Worm (Caenorhabditis elegans) whole organism, L2 larva: ENCODE data around the gene C32D5.14.

Experiments used
- F13H6.1 ChIP-seq: sonication (generic microtip); optimal IDR thresholded peaks from 2 replicates; lab custom pipeline; 2016; ENCODE audit warnings: missing genetic modification characterization, missing compliant biosample characterization
- R02D3.7 ChIP-seq: fragments of 150-350 bp; optimal IDR thresholded peaks from 2 replicates; lab custom pipeline; 2014; ENCODE audit warnings: missing biosample characterization, missing genetic modification characterization
- ZK546.5 ChIP-seq: sonication (generic microtip); optimal IDR thresholded peaks from 2 replicates; lab custom pipeline; 2017; ENCODE audit warnings: missing biosample characterization, missing genetic modification characterization
- aly-2 ChIP-seq: fragments of 150-350 bp; optimal IDR thresholded peaks from 2 replicates; lab custom pipeline; 2014; ENCODE audit warnings: missing biosample characterization, missing genetic modification characterization
- blmp-1 ChIP-seq: sonication (generic microtip); optimal IDR thresholded peaks from 2 replicates; lab custom pipeline; 2017; ENCODE audit warnings: missing genetic modification characterization, mild to moderate bottlenecking, missing compliant biosample characterization, antibody characterized with exemption, moderate library complexity; ENCODE audit not compliant: insufficient read depth
- ceh-16 ChIP-seq: fragments of 150-350 bp; optimal IDR thresholded peaks from 2 replicates; lab custom pipeline; 2014; ENCODE audit warnings: missing biosample characterization, missing genetic modification characterization
- dmd-4 ChIP-seq: sonication (generic microtip); optimal IDR thresholded peaks from 2 replicates; lab custom pipeline; 2017; ENCODE audit warnings: missing biosample characterization, missing genetic modification characterization
- egl-27 ChIP-seq: sonication (generic microtip); optimal IDR thresholded peaks from 3 replicates; lab custom pipeline; 2017; ENCODE audit warnings: missing biosample characterization, missing genetic modification reagents, missing genetic modification characterization
- elt-3 ChIP-seq: sonication (generic microtip); optimal IDR thresholded peaks from 2 replicates; lab custom pipeline; 2017; ENCODE audit warnings: missing biosample characterization, missing genetic modification characterization
- gmeb-1 ChIP-seq: fragments of 150-350 bp; optimal IDR thresholded peaks from 2 replicates; lab custom pipeline; 2014; ENCODE audit warnings: missing biosample characterization, missing genetic modification characterization
- lin-13 ChIP-seq: fragments of 150-350 bp; optimal IDR thresholded peaks from 2 replicates; lab custom pipeline; 2014; ENCODE audit warnings: missing biosample characterization, missing genetic modification reagents, missing genetic modification characterization
- lin-39 ChIP-seq: fragments of 150-350 bp; optimal IDR thresholded peaks from 2 replicates; lab custom pipeline; 2014; ENCODE audit warnings: missing biosample characterization, missing genetic modification reagents, missing genetic modification characterization
- lsy-2 ChIP-seq, 2 experiments: fragments of 150-350 bp in 1 of 2; sonication (generic microtip) in 1 of 2; optimal IDR thresholded peaks; 2 replicates each; lab custom pipeline; 2014 to 2017; ENCODE audit warnings: missing biosample characterization in 2 of 2, missing genetic modification characterization in 2 of 2
- mbf-1 ChIP-seq: sonication (generic microtip); optimal IDR thresholded peaks from 2 replicates; lab custom pipeline; 2017; ENCODE audit warnings: missing biosample characterization, missing genetic modification characterization
- nhr-11 ChIP-seq: fragments of 150-350 bp; optimal IDR thresholded peaks from 2 replicates; lab custom pipeline; 2014; ENCODE audit warnings: missing biosample characterization, missing genetic modification characterization
- nhr-12 ChIP-seq: fragments of 150-350 bp; optimal IDR thresholded peaks from 2 replicates; lab custom pipeline; 2014; ENCODE audit warnings: missing biosample characterization, missing genetic modification characterization
- nhr-129 ChIP-seq: fragments of 150-350 bp; optimal IDR thresholded peaks from 2 replicates; lab custom pipeline; 2014; ENCODE audit warnings: missing biosample characterization, missing genetic modification characterization
- nhr-21 ChIP-seq: fragments of 150-350 bp; optimal IDR thresholded peaks from 2 replicates; lab custom pipeline; 2014; ENCODE audit warnings: missing biosample characterization, missing genetic modification characterization
- nhr-23 ChIP-seq: fragments of 150-350 bp; optimal IDR thresholded peaks from 2 replicates; lab custom pipeline; 2014; ENCODE audit warnings: missing biosample characterization, missing genetic modification reagents, missing genetic modification characterization
- nhr-237 ChIP-seq: fragments of 150-350 bp; optimal IDR thresholded peaks from 2 replicates; lab custom pipeline; 2014; ENCODE audit warnings: missing biosample characterization, missing genetic modification characterization
- nhr-77 ChIP-seq: fragments of 150-350 bp; optimal IDR thresholded peaks from 2 replicates; lab custom pipeline; 2014; ENCODE audit warnings: missing biosample characterization, missing genetic modification characterization
- peb-1 ChIP-seq: fragments of 150-350 bp; optimal IDR thresholded peaks from 2 replicates; lab custom pipeline; 2014; ENCODE audit warnings: missing biosample characterization, missing genetic modification characterization
- sma-9 ChIP-seq, 2 experiments: fragments of 150-350 bp in 1 of 2; sonication (generic microtip) in 1 of 2; optimal IDR thresholded peaks; 2 replicates each; lab custom pipeline; 2014 to 2016; ENCODE audit warnings: missing genetic modification characterization in 2 of 2, mild to moderate bottlenecking in 1 of 2, missing biosample characterization in 1 of 2, missing compliant biosample characterization in 1 of 2, missing genetic modification reagents in 1 of 2, moderate library complexity in 1 of 2
- snpc-4 ChIP-seq: fragments of 150-350 bp; optimal IDR thresholded peaks from 2 replicates; lab custom pipeline; 2014; ENCODE audit warnings: missing biosample characterization, missing genetic modification characterization
- unc-39 ChIP-seq: fragments of 150-350 bp; optimal IDR thresholded peaks from 2 replicates; lab custom pipeline; 2014; ENCODE audit warnings: missing biosample characterization, missing genetic modification characterization
- unc-55 ChIP-seq: fragments of 150-350 bp; sonication (generic microtip); optimal IDR thresholded peaks from 3 replicates; lab custom pipeline; 2014; ENCODE audit warnings: missing biosample characterization, missing genetic modification reagents, missing genetic modification characterization
- unc-62 ChIP-seq: fragments of 150-350 bp; optimal IDR thresholded peaks from 2 replicates; lab custom pipeline; 2014; ENCODE audit warnings: missing biosample characterization, missing genetic modification reagents, missing genetic modification characterization
- zag-1 ChIP-seq: fragments of 150-350 bp; optimal IDR thresholded peaks from 2 replicates; lab custom pipeline; 2014; ENCODE audit warnings: missing biosample characterization, missing genetic modification characterization
- ztf-1 ChIP-seq: fragments of 200-800 bp; sonication (Bioruptor generic); conservative IDR thresholded peaks from 2 replicates; pipeline ENCODE4 v1.3.6; 2022; ENCODE audit warnings: missing genetic modification characterization, missing compliant biosample characterization
- ztf-11 ChIP-seq: sonication (generic microtip); optimal IDR thresholded peaks from 2 replicates; lab custom pipeline; 2017; ENCODE audit warnings: missing biosample characterization, missing genetic modification characterization
- ztf-4 ChIP-seq: fragments of 150-350 bp; optimal IDR thresholded peaks from 2 replicates; lab custom pipeline; 2014; ENCODE audit warnings: missing biosample characterization, missing genetic modification characterization

C32D5.14 gene

ce11 chrII:6292527-6292926, 42.8 kb upstream of the C32D5.14 start, which contains the start of gene nyn-3:
nyn-3 (minus strand) TSS chrII:6292627.
- TF ChIP-seq nhr-21 (tag; lab: Kevin White, UChicago), result no peak

- TF ChIP-seq nhr-77 (tag; lab: Kevin White, UChicago) (no peak), aly-2 (tag; lab: Kevin White, UChicago) (no peak), lsy-2 (tag; optimal IDR thresholded peaks at IDR 0.05; lab: Kevin White, UChicago) (no peak), egl-27 (no peak), ceh-16 (tag; lab: Kevin White, UChicago) (no peak), zag-1 (no peak), ZK546.5 (tag; lab: Kevin White, UChicago) (no peak), blmp-1 (tag; lab: Kevin White, UChicago) (no peak), elt-3 (no peak), unc-55 (GFP tag; lab: Kevin White, UChicago) (no peak), nhr-23 (tag; lab: Kevin White, UChicago) (no peak), lin-13 (GFP tag; lab: Kevin White, UChicago) (no peak), nhr-21 (tag; lab: Kevin White, UChicago) (no peak), ztf-4 (no peak), F13H6.1 (tag; lab: Kevin White, UChicago) (no peak), nhr-237 (no peak), ztf-11 (tag; lab: Kevin White, UChicago) (no peak), lin-39 (tag; lab: Kevin White, UChicago) (no peak)
Observed at ce11 chrII:6294261-6294660, 41.0 kb upstream of the C32D5.14 start, which contains the start of gene mps-1. mps-1 (minus strand) TSS chrII:6294361.

ce11 chrII:6303209-6303740, 32.0 kb upstream of the C32D5.14 start, which contains the start of gene C29F5.1:
C29F5.1 (plus strand) TSS chrII:6303525.
- peak; percentile 11 for TF ChIP-seq F13H6.1 (tag; lab: Kevin White, UChicago)
- peak; percentile 6 for TF ChIP-seq sma-9 (GFP tag; optimal IDR thresholded peaks at IDR 0.05; lab: Kevin White, UChicago)
- TF ChIP-seq sma-9 (tag; optimal IDR thresholded peaks at IDR 0.05; lab: Kevin White, UChicago), result no peak
- TF ChIP-seq snpc-4, result no peak
- TF ChIP-seq nhr-129 (tag; lab: Kevin White, UChicago), result peak; percentile 46

ce11 chrII:6306125-6306524, 29.2 kb upstream of the C32D5.14 start, which contains the start of gene C29F5.8:
C29F5.8 (plus strand) TSS chrII:6306425.
- no peak for TF ChIP-seq dmd-4 (tag; lab: Kevin White, UChicago)
- TF ChIP-seq mbf-1 (tag; lab: Kevin White, UChicago), result no peak
- TF ChIP-seq, all 48 proteins: peak for 0

ce11 chrII:6309198-6309597, 26.1 kb upstream of the C32D5.14 start, which contains the start of gene glb-10:
glb-10 (minus strand) TSS chrII:6309298.
- TF ChIP-seq snpc-4, result no peak
- TF ChIP-seq R02D3.7, result no peak
- TF ChIP-seq mbf-1 (tag; lab: Kevin White, UChicago), result no peak
- TF ChIP-seq nhr-11, result no peak
- TF ChIP-seq ztf-1 (GFP tag; lab: Robert Waterston, UW), result no peak
- TF ChIP-seq F13H6.1 (tag; lab: Kevin White, UChicago), result no peak
- no peak for TF ChIP-seq nhr-77 (tag; lab: Kevin White, UChicago)
- TF ChIP-seq peb-1 (tag; lab: Kevin White, UChicago), result no peak
- no peak for TF ChIP-seq gmeb-1
- no peak for TF ChIP-seq sma-9 (GFP tag; optimal IDR thresholded peaks at IDR 0.05; lab: Kevin White, UChicago)
- no peak for TF ChIP-seq sma-9 (tag; optimal IDR thresholded peaks at IDR 0.05; lab: Kevin White, UChicago)
- no peak for TF ChIP-seq aly-2 (tag; lab: Kevin White, UChicago)

ce11 chrII:6311459-6311858, 23.8 kb upstream of the C32D5.14 start:
- TF ChIP-seq nhr-12 (no peak), lsy-2 (tag; optimal IDR thresholded peaks at IDR 0.05; lab: Kevin White, UChicago) (peak in 1 of 2 experiments; percentile 10), ztf-1 (GFP tag; lab: Robert Waterston, UW) (no peak), unc-39 (tag; lab: Kevin White, UChicago) (no peak), unc-62 (GFP tag; lab: Kevin White, UChicago) (no peak), snpc-4 (no peak)
